Fruit fly (Drosophila melanogaster) whole organism, embryonic: ENCODE measurements around the gene CG12075.

ENCODE experiments used
- ATbp ChIP-seq: fragments of 200-800 bp; sonication (Bioruptor generic); optimal IDR thresholded peaks from 2 replicates; lab custom pipeline; 2017; ENCODE audit warnings: missing biosample characterization, mild to moderate bottlenecking, missing genetic modification characterization, missing genetic modification reagents
- Abd-B ChIP-seq: fragments of 200-800 bp; sonication (Bioruptor generic); optimal IDR thresholded peaks from 2 replicates; lab custom pipeline; 2018; ENCODE audit warnings: missing biosample characterization, mild to moderate bottlenecking, missing genetic modification characterization, moderate library complexity
- Awh ChIP-seq: fragments of 200-800 bp; sonication (Bioruptor generic); IDR thresholded peaks from 2 replicates; pipeline ENCODE4, ENCODE4 v1.3.6; 2022; ENCODE audit warnings: missing biosample characterization, missing genetic modification characterization
- Blimp-1 ChIP-seq: fragments of 200-800 bp; sonication (Bioruptor generic); optimal IDR thresholded peaks from 3 replicates; lab custom pipeline; 2018; ENCODE audit warnings: missing biosample characterization, missing genetic modification characterization, mild to moderate bottlenecking, moderate library complexity, missing genetic modification reagents
- CG10431 ChIP-seq: fragments of 200-800 bp; sonication (Bioruptor generic); optimal IDR thresholded peaks from 3 replicates; lab custom pipeline; 2018; ENCODE audit warnings: missing biosample characterization, mild to moderate bottlenecking, missing genetic modification characterization
- CG11504 ChIP-seq: fragments of 200-800 bp; sonication (Bioruptor generic); optimal IDR thresholded peaks from 3 replicates; lab custom pipeline; 2019; ENCODE audit warnings: missing biosample characterization, mild to moderate bottlenecking, missing genetic modification characterization, moderate library complexity
- CG12769 ChIP-seq: fragments of 200-800 bp; sonication (Bioruptor generic); optimal IDR thresholded peaks from 2 replicates; lab custom pipeline; 2019; ENCODE audit warnings: missing biosample characterization, mild to moderate bottlenecking, missing genetic modification characterization, moderate library complexity
- CG15601 ChIP-seq: fragments of 200-800 bp; sonication (Bioruptor generic); optimal IDR thresholded peaks from 3 replicates; lab custom pipeline; 2019; ENCODE audit warnings: missing biosample characterization, mild to moderate bottlenecking, missing genetic modification characterization, moderate library complexity
- CG34422 ChIP-seq: fragments of 200-800 bp; sonication (Bioruptor generic); IDR thresholded peaks from 3 replicates; pipeline ENCODE4 v1.3.6; 2022; ENCODE audit warnings: missing biosample characterization, missing genetic modification characterization
- CG4282 ChIP-seq: fragments of 200-800 bp; sonication (Bioruptor generic); optimal IDR thresholded peaks from 2 replicates; lab custom pipeline; 2016; ENCODE audit warnings: missing biosample characterization, missing genetic modification characterization
- CG7839 ChIP-seq: fragments of 200-800 bp; sonication (Bioruptor generic); optimal IDR thresholded peaks from 3 replicates; lab custom pipeline; 2018; ENCODE audit warnings: missing biosample characterization, mild to moderate bottlenecking, missing genetic modification characterization, moderate library complexity
- CG8359 ChIP-seq: fragments of 200-800 bp; sonication (Bioruptor generic); optimal IDR thresholded peaks from 2 replicates; lab custom pipeline; 2017; ENCODE audit warnings: missing biosample characterization, mild to moderate bottlenecking, missing genetic modification characterization, borderline replicate concordance
- CG8765 ChIP-seq: fragments of 200-800 bp; sonication (Bioruptor generic); IDR thresholded peaks from 2 replicates; pipeline ENCODE4 v1.3.6; 2022; ENCODE audit warnings: missing biosample characterization, missing genetic modification characterization
- Doc2 ChIP-seq: fragments of 200-800 bp; sonication (Bioruptor generic); IDR thresholded peaks from 2 replicates; pipeline ENCODE4 v1.3.6; 2022; ENCODE audit warnings: missing biosample characterization, missing genetic modification characterization
- Doc3 ChIP-seq: fragments of 200-800 bp; sonication (Bioruptor generic); IDR thresholded peaks from 3 replicates; pipeline ENCODE4 v1.3.6; 2022; ENCODE audit warnings: missing biosample characterization, missing genetic modification characterization; ENCODE audit not compliant: partially characterized antibody
- Drgx ChIP-seq: fragments of 200-800 bp; sonication (Bioruptor generic); IDR thresholded peaks from 2 replicates; pipeline ENCODE4 v1.3.6; 2022; ENCODE audit warnings: missing biosample characterization, missing genetic modification characterization
- Jarid2 ChIP-seq: fragments of 200-800 bp; sonication (Bioruptor generic); optimal IDR thresholded peaks from 3 replicates; lab custom pipeline; 2017; ENCODE audit warnings: mild to moderate bottlenecking, missing biosample characterization, missing genetic modification reagents, missing genetic modification characterization
- Med ChIP-seq: fragments of 200-800 bp; sonication (Bioruptor generic); peaks from one replicate; lab custom pipeline; 2016; ENCODE audit warnings: missing biosample characterization, missing genetic modification characterization, mild to moderate bottlenecking, inconsistent platforms, moderate library complexity
- NC2β ChIP-seq: fragments of 200-800 bp; sonication (Bioruptor generic); optimal IDR thresholded peaks from 2 replicates; lab custom pipeline; 2016; ENCODE audit warnings: missing biosample characterization, missing genetic modification characterization
- ase ChIP-seq: fragments of 200-800 bp; sonication (Bioruptor generic); IDR thresholded peaks from 3 replicates; pipeline ENCODE4 v1.3.6; 2022; ENCODE audit warnings: missing biosample characterization, missing genetic modification characterization
- ato ChIP-seq: fragments of 200-800 bp; sonication (Bioruptor generic); IDR thresholded peaks from 2 replicates; pipeline ENCODE4 v1.3.6; 2022; ENCODE audit warnings: missing biosample characterization, missing genetic modification characterization; ENCODE audit not compliant: partially characterized antibody
- bigmax ChIP-seq: fragments of 200-800 bp; sonication (Bioruptor generic); optimal IDR thresholded peaks from 2 replicates; lab custom pipeline; 2018; ENCODE audit warnings: missing biosample characterization, mild to moderate bottlenecking, missing genetic modification characterization
- ci ChIP-seq: fragments of 200-800 bp; sonication (Bioruptor generic); IDR thresholded peaks from 3 replicates; pipeline ENCODE4 v1.3.6; 2022; ENCODE audit warnings: missing biosample characterization, missing genetic modification characterization
- crol ChIP-seq: fragments of 200-800 bp; sonication (Bioruptor generic); IDR thresholded peaks from 2 replicates; pipeline ENCODE4 v1.3.6; 2022; ENCODE audit warnings: missing biosample characterization, missing genetic modification characterization
- dmrt99B ChIP-seq: fragments of 200-800 bp; sonication (Bioruptor generic); optimal IDR thresholded peaks from 2 replicates; lab custom pipeline; 2018; ENCODE audit warnings: missing biosample characterization, mild to moderate bottlenecking, missing genetic modification characterization, moderate library complexity
- en ChIP-seq: fragments of 200-800 bp; sonication (Bioruptor generic); optimal IDR thresholded peaks from 2 replicates; lab custom pipeline; 2016; ENCODE audit warnings: missing biosample characterization, missing genetic modification characterization
- ewg ChIP-seq: fragments of 200-800 bp; sonication (Bioruptor generic); optimal IDR thresholded peaks from 3 replicates; lab custom pipeline; 2017; ENCODE audit warnings: mild to moderate bottlenecking, missing biosample characterization, missing genetic modification reagents, missing genetic modification characterization
- fd64A ChIP-seq: fragments of 200-800 bp; sonication (Bioruptor generic); optimal IDR thresholded peaks from 3 replicates; lab custom pipeline; 2018; ENCODE audit warnings: missing biosample characterization, mild to moderate bottlenecking, missing genetic modification characterization
- kni ChIP-seq: fragments of 200-800 bp; sonication (Bioruptor generic); optimal IDR thresholded peaks from 3 replicates; lab custom pipeline; 2017; ENCODE audit warnings: mild to moderate bottlenecking, missing biosample characterization, missing genetic modification reagents, missing genetic modification characterization
- lmd ChIP-seq: fragments of 200-800 bp; sonication (Bioruptor generic); IDR thresholded peaks from 2 replicates; pipeline ENCODE4 v1.3.6; 2022; ENCODE audit warnings: missing biosample characterization, missing genetic modification characterization
- nmo ChIP-seq: fragments of 200-800 bp; sonication (Bioruptor generic); optimal IDR thresholded peaks from 2 replicates; lab custom pipeline; 2018; ENCODE audit warnings: missing biosample characterization, mild to moderate bottlenecking, missing genetic modification characterization, moderate library complexity
- oc ChIP-seq: fragments of 200-800 bp; sonication (Bioruptor generic); optimal IDR thresholded peaks from 2 replicates; lab custom pipeline; 2018; ENCODE audit warnings: missing biosample characterization, mild to moderate bottlenecking, missing genetic modification characterization, moderate library complexity
- odd ChIP-seq: fragments of 200-800 bp; sonication (Bioruptor generic); optimal IDR thresholded peaks from 2 replicates; lab custom pipeline; 2017; ENCODE audit warnings: missing biosample characterization, mild to moderate bottlenecking, missing genetic modification characterization
- otp ChIP-seq: fragments of 200-800 bp; sonication (Bioruptor generic); IDR thresholded peaks from 3 replicates; pipeline ENCODE4, ENCODE4 v1.3.6; 2022; ENCODE audit warnings: missing biosample characterization, missing genetic modification characterization
- pros ChIP-seq: fragments of 200-800 bp; sonication (Bioruptor generic); optimal IDR thresholded peaks from 3 replicates; lab custom pipeline; 2019; ENCODE audit warnings: missing biosample characterization, mild to moderate bottlenecking, missing genetic modification characterization, moderate library complexity
- sens ChIP-seq: fragments of 200-800 bp; sonication (Bioruptor generic); peaks from one replicate; lab custom pipeline; 2016; ENCODE audit warnings: missing biosample characterization, missing genetic modification characterization
- slbo ChIP-seq: fragments of 200-800 bp; sonication (Bioruptor generic); IDR thresholded peaks from 2 replicates; pipeline ENCODE4 v1.3.6; 2022; ENCODE audit warnings: missing biosample characterization, missing genetic modification characterization
- sqz ChIP-seq: fragments of 200-800 bp; sonication (Bioruptor generic); optimal IDR thresholded peaks from 3 replicates; lab custom pipeline; 2018; ENCODE audit warnings: missing biosample characterization, mild to moderate bottlenecking, missing genetic modification characterization
- vvl ChIP-seq: fragments of 200-800 bp; sonication (Bioruptor generic); IDR thresholded peaks from 2 replicates; pipeline ENCODE4 v1.3.6; 2022; ENCODE audit warnings: missing biosample characterization, missing genetic modification characterization
- zfh1 ChIP-seq: fragments of 200-800 bp; sonication (Bioruptor generic); IDR thresholded peaks from 3 replicates; pipeline ENCODE4 v1.3.6; 2022; ENCODE audit warnings: missing biosample characterization, missing genetic modification characterization

CG12075 gene

dm6 chrX:8852170-8852569, 14.0 kb downstream of the CG12075 start:
- TF ChIP-seq bigmax (GFP tag; lab: Kevin White, UChicago) (no peak), Drgx (GFP tag; lab: Robert Waterston, UW) (peak; percentile 47; the same call in 1 of the 2 replicates), CG34422 (GFP tag; lab: Robert Waterston, UW) (no peak), ewg (GFP tag; lab: Kevin White, UChicago) (no peak), Jarid2 (GFP tag; lab: Kevin White, UChicago) (no peak), Doc3 (GFP tag; lab: Robert Waterston, UW) (no peak), en (no peak)

dm6 chrX:8857098-8857724, 19.1 kb downstream of the CG12075 start:
- TF ChIP-seq Med (GFP tag; lab: Kevin White, UChicago) = peak; percentile 33
- peak; percentile 40 for TF ChIP-seq ATbp (GFP tag; lab: Kevin White, UChicago)
- TF ChIP-seq sens (GFP tag; lab: Kevin White, UChicago) = peak; percentile 57
- no peak for TF ChIP-seq NC2β (GFP tag; lab: Kevin White, UChicago)
- 0 out of 3 replicates have a peak, but pooled peaks have one; percentile 14 for TF ChIP-seq ci (GFP tag; lab: Robert Waterston, UW)
- TF ChIP-seq Abd-B (GFP tag; lab: Kevin White, UChicago) = peak; percentile 5
- TF ChIP-seq CG7839 (tag; lab: Kevin White, UChicago) = peak; percentile 51
- TF ChIP-seq slbo (GFP tag; lab: Robert Waterston, UW) = 0 out of 2 replicates have a peak, but pooled peaks have one; percentile 8
- no peak for TF ChIP-seq ase
- TF ChIP-seq Blimp-1 (GFP tag; lab: Kevin White, UChicago) = peak; percentile 46
- TF ChIP-seq CG12769 = no peak
- TF ChIP-seq Awh = peak; percentile 60; the same call in 1 of the 2 replicates
- peak; percentile 27 for TF ChIP-seq pros
- TF ChIP-seq zfh1 (GFP tag; lab: Robert Waterston, UW) = 0 out of 3 replicates have a peak, but pooled peaks have one; percentile 12
- TF ChIP-seq CG10431 = peak; percentile 3
- no peak for TF ChIP-seq Doc2 (GFP tag; lab: Robert Waterston, UW)
- peak; percentile 9 for TF ChIP-seq odd (GFP tag; lab: Kevin White, UChicago)
- no peak for TF ChIP-seq CG8765 (GFP tag; lab: Robert Waterston, UW)
- peak; percentile 2 for TF ChIP-seq fd64A (GFP tag; lab: Kevin White, UChicago)
- TF ChIP-seq CG8359 (GFP tag; lab: Kevin White, UChicago) = no peak
- TF ChIP-seq ato (GFP tag; lab: Robert Waterston, UW) = no peak
- peak; percentile 63 for TF ChIP-seq nmo (GFP tag; lab: Kevin White, UChicago)
- peak; percentile 41 for TF ChIP-seq CG11504
- peak; percentile 18 for TF ChIP-seq CG15601
- TF ChIP-seq lmd (GFP tag; lab: Robert Waterston, UW) = peak; percentile 29; the same call in 1 of the 2 replicates
- TF ChIP-seq dmrt99B (tag; lab: Kevin White, UChicago) = peak; percentile 54
- peak; percentile 67 for TF ChIP-seq sqz (GFP tag; lab: Kevin White, UChicago)
- TF ChIP-seq vvl (GFP tag; lab: Robert Waterston, UW) = peak; percentile 68
- TF ChIP-seq CG4282 (GFP tag; lab: Kevin White, UChicago) = no peak
- peak; percentile 51 for TF ChIP-seq kni (GFP tag; lab: Kevin White, UChicago)
- TF ChIP-seq oc (tag; lab: Kevin White, UChicago) = peak; percentile 4
- TF ChIP-seq crol (GFP tag; lab: Robert Waterston, UW) = peak; percentile 67
- 0 out of 3 replicates have a peak, but pooled peaks have one; percentile 26 for TF ChIP-seq otp (GFP tag; lab: Robert Waterston, UW)
